Worm (Caenorhabditis elegans): Measurements from ENCODE around the gene ZK856.18.
A peak's percentile ranks its signal among the peaks of the same experiment; 100 is the strongest.

The ZK856.18 gene

DNA sequence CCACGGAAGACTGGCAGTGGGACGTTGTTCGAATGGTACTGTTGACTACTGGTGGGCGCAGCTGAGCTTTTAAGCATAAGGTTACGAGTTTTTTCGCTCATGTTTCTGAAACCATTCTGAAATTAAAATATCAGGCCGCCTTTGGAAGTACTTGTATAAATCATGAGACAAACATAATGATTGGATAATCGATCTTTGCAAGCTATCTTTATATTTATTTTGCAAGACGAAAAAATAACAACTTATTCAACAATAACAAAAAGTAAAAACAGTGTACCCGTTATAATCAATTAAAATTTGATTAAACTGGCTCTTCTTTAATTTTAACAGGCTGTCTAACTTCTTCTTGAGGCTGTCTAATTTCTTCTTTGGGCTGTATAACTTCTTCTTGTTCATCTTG lies 19.7 kb upstream of the ZK856.18 start, which contains the start of gene ZK856.16:
Gene ZK856.16, minus strand, starts transcription at position 101 of the 400 bp plus-strand sequence.
- no peak for TF ChIP-seq pqm-1 (tag; optimal IDR thresholded peaks at IDR 0.05)
- no peak for TF ChIP-seq nhr-11 (tag; optimal IDR thresholded peaks at IDR 0.05)
- no peak for TF ChIP-seq egl-5 (tag; optimal IDR thresholded peaks at IDR 0.05)
- no peak for TF ChIP-seq daf-12 (tag; optimal IDR thresholded peaks at IDR 0.05)
- TF ChIP-seq pha-4 (tag; optimal IDR thresholded peaks at IDR 0.05): no peak
- TF ChIP-seq mdl-1 (tag; optimal IDR thresholded peaks at IDR 0.05): no peak

DNA sequence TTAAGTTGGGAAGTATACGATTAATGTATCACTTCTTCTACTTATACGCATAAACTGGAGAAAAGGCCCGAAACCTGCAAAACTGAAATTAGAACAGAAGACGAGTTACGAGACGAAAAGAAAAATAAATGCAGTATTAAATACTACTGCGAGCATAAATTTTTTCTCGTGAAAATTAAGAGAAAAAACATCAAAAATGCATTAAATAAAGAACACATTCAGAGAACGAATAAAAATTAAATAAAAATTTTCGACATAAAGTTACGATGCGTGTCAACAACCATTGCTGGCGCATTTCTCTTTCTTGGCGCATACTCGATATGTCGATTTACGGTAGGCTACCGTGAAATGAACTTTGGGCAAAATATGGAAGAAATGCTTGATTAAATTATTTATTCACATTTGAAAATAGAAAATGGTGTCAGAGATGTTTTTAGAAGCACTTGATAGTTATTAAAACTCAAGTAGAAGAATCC lies 19.1 kb upstream of the ZK856.18 start, which contains the start of the genes ZK856.19 and ZK856.11:
Gene ZK856.19, minus strand, starts transcription at position 51 of the 476 bp plus-strand sequence.
Gene ZK856.11, minus strand, starts transcription at position 76 of the 476 bp plus-strand sequence.
- TF ChIP-seq nhr-23 (tag; optimal IDR thresholded peaks at IDR 0.05) (peak; percentile 68), nfya-1 (tag; optimal IDR thresholded peaks at IDR 0.05; ENCODE audit: insufficient read depth) (peak; percentile 61), nhr-28 (tag; optimal IDR thresholded peaks at IDR 0.05) (no peak), nhr-43 (tag; optimal IDR thresholded peaks at IDR 0.05; ENCODE audit: poor library complexity, severe bottlenecking) (peak; percentile 59), tbx-2 (tag; optimal IDR thresholded peaks at IDR 0.05) (peak; percentile 29), R02D3.7 (tag; optimal IDR thresholded peaks at IDR 0.05) (peak; percentile 86), jun-1 (tag; optimal IDR thresholded peaks at IDR 0.05) (peak; percentile 39), ceh-28 (tag; optimal IDR thresholded peaks at IDR 0.05) (peak; percentile 33), fkh-10 (GFP tag; optimal IDR thresholded peaks at IDR 0.05) (peak; percentile 28), pqm-1 (tag; optimal IDR thresholded peaks at IDR 0.05) (peak; percentile 30), ama-1 (optimal IDR thresholded peaks at IDR 0.05) (no peak), lsy-12 (tag; optimal IDR thresholded peaks at IDR 0.05) (peak; percentile 68), fkh-2 (tag; optimal IDR thresholded peaks at IDR 0.05) (no peak), ceh-16 (tag; optimal IDR thresholded peaks at IDR 0.05) (no peak), fos-1 (tag; optimal IDR thresholded peaks at IDR 0.05) (no peak), daf-12 (tag; optimal IDR thresholded peaks at IDR 0.05) (no peak), pha-4 (tag; optimal IDR thresholded peaks at IDR 0.05) (peak; percentile 88), snpc-4 (tag; optimal IDR thresholded peaks at IDR 0.05) (peak; percentile 60), lin-15B (tag; optimal IDR thresholded peaks at IDR 0.05) (peak; percentile 92), hmg-11 (tag; optimal IDR thresholded peaks at IDR 0.05) (peak; percentile 28), ztf-11 (tag; optimal IDR thresholded peaks at IDR 0.05) (no peak), elt-2 (tag; optimal IDR thresholded peaks at IDR 0.05) (peak; percentile 43), ceh-82 (tag; optimal IDR thresholded peaks at IDR 0.05) (no peak)

DNA sequence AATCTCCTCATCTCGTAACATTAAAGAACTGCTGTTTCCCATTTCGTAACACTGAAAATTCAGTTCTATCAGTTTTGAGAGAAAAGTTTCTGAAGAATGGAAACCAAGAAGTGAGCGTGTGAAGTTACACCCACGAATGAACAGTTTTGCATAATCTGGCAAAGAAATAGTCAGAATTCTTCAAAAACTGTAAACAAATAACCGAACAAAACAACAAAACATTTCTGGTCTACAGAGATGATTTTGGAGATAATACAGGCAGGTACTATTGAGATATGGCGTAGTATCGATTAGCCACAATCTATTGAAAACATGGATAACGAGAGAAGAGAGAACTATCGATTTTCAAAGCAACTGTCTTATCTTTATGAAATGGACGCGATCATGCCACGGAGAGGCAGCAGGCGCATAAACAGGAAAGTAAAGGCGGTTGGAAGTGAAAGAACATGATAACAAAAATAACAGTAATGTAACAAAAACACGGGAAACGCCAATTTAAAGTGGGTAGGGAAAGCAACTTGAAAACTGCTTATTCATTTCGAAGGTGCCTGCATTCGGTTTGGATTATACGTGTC lies 17.7 kb upstream of the ZK856.18 start, which contains the start of gene chpf-1:
Gene chpf-1, minus strand, starts transcription at position 51 of the 575 bp plus-strand sequence.
- TF ChIP-seq ztf-11 (tag; optimal IDR thresholded peaks at IDR 0.05) (no peak), egl-27 (tag; optimal IDR thresholded peaks at IDR 0.05) (no peak), R02D3.7 (tag; optimal IDR thresholded peaks at IDR 0.05) (no peak), nhr-67 (tag; optimal IDR thresholded peaks at IDR 0.05) (no peak), nfya-1 (tag; optimal IDR thresholded peaks at IDR 0.05; ENCODE audit: insufficient read depth) (no peak), aly-2 (tag; optimal IDR thresholded peaks at IDR 0.05) (no peak), ztf-4 (tag; optimal IDR thresholded peaks at IDR 0.05) (no peak), ceh-28 (tag; optimal IDR thresholded peaks at IDR 0.05) (peak; percentile 86), nhr-77 (tag; optimal IDR thresholded peaks at IDR 0.05) (no peak), nhr-76 (tag; optimal IDR thresholded peaks at IDR 0.05) (no peak), mml-1 (tag; optimal IDR thresholded peaks at IDR 0.05) (no peak), zag-1 (tag; optimal IDR thresholded peaks at IDR 0.05) (no peak), eor-1 (tag; optimal IDR thresholded peaks at IDR 0.05) (no peak), fos-1 (tag; optimal IDR thresholded peaks at IDR 0.05) (no peak), unc-39 (tag; optimal IDR thresholded peaks at IDR 0.05) (no peak), pqm-1 (tag; optimal IDR thresholded peaks at IDR 0.05) (peak; percentile 91), tbx-2 (tag; optimal IDR thresholded peaks at IDR 0.05) (no peak), unc-62 (GFP tag; optimal IDR thresholded peaks at IDR 0.05) (no peak), elt-2 (tag; optimal IDR thresholded peaks at IDR 0.05) (peak; percentile 77), jun-1 (tag; optimal IDR thresholded peaks at IDR 0.05) (no peak), nhr-23 (tag; optimal IDR thresholded peaks at IDR 0.05) (peak; percentile 42), daf-12 (tag; optimal IDR thresholded peaks at IDR 0.05) (no peak), mdl-1 (tag; optimal IDR thresholded peaks at IDR 0.05) (no peak), ceh-9 (tag; optimal IDR thresholded peaks at IDR 0.05) (no peak), nhr-43 (tag; optimal IDR thresholded peaks at IDR 0.05; ENCODE audit: poor library complexity, severe bottlenecking) (peak; percentile 34), fkh-2 (tag; optimal IDR thresholded peaks at IDR 0.05) (no peak), ceh-82 (tag; optimal IDR thresholded peaks at IDR 0.05) (no peak), ZK546.5 (tag; optimal IDR thresholded peaks at IDR 0.05) (no peak), hmg-11 (tag; optimal IDR thresholded peaks at IDR 0.05) (no peak), snpc-4 (tag; optimal IDR thresholded peaks at IDR 0.05) (peak; percentile 41), lin-39 (tag; optimal IDR thresholded peaks at IDR 0.05) (no peak), lin-15B (tag; optimal IDR thresholded peaks at IDR 0.05) (no peak), elt-3 (tag; optimal IDR thresholded peaks at IDR 0.05) (peak in 1 of 3 experiments; percentile 14)

Data from whole organism, L3 larva.